Fruit fly (Drosophila melanogaster) whole organism, embryonic: ENCODE measurements around the gene CG13031.

ENCODE experiments used
- ATbp ChIP-seq: fragments of 200-800 bp; sonication (Bioruptor generic); optimal IDR thresholded peaks from 2 replicates; lab custom pipeline; 2017; ENCODE audit warnings: missing biosample characterization, mild to moderate bottlenecking, missing genetic modification characterization, missing genetic modification reagents
- CG12744 ChIP-seq: fragments of 200-800 bp; sonication (Bioruptor generic); optimal IDR thresholded peaks from 2 replicates; lab custom pipeline; 2016; ENCODE audit warnings: missing biosample characterization, missing genetic modification characterization
- CG7928 ChIP-seq: fragments of 200-800 bp; sonication (Bioruptor generic); optimal IDR thresholded peaks from 2 replicates; lab custom pipeline; 2017; ENCODE audit warnings: missing biosample characterization, mild to moderate bottlenecking, missing genetic modification characterization
- Rfx ChIP-seq: fragments of 200-800 bp; sonication (Bioruptor generic); IDR thresholded peaks from 2 replicates; pipeline ENCODE4 v1.3.6; 2022; ENCODE audit warnings: missing biosample characterization, missing genetic modification characterization
- Six4 ChIP-seq: fragments of 200-800 bp; sonication (Bioruptor generic); optimal IDR thresholded peaks from 2 replicates; lab custom pipeline; 2016; ENCODE audit warnings: missing biosample characterization, missing genetic modification characterization
- Tbp ChIP-seq: fragments of >200 bp; optimal IDR thresholded peaks from 2 replicates; lab custom pipeline; 2018; ENCODE audit warnings: missing biosample characterization, missing genetic modification characterization
- ftz-f1 ChIP-seq: fragments of 200-800 bp; sonication (Bioruptor generic); optimal IDR thresholded peaks from 2 replicates; lab custom pipeline; 2016; ENCODE audit warnings: missing biosample characterization, missing genetic modification characterization
- gro ChIP-seq: fragments of 200-800 bp; sonication (Bioruptor generic); optimal IDR thresholded peaks from 2 replicates; lab custom pipeline; 2016; ENCODE audit warnings: missing biosample characterization, missing genetic modification characterization
- ssp ChIP-seq: fragments of 200-800 bp; sonication (Bioruptor generic); IDR thresholded peaks from 2 replicates; pipeline ENCODE4 v1.3.6; 2022; ENCODE audit warnings: missing biosample characterization, missing genetic modification characterization

DNA sequence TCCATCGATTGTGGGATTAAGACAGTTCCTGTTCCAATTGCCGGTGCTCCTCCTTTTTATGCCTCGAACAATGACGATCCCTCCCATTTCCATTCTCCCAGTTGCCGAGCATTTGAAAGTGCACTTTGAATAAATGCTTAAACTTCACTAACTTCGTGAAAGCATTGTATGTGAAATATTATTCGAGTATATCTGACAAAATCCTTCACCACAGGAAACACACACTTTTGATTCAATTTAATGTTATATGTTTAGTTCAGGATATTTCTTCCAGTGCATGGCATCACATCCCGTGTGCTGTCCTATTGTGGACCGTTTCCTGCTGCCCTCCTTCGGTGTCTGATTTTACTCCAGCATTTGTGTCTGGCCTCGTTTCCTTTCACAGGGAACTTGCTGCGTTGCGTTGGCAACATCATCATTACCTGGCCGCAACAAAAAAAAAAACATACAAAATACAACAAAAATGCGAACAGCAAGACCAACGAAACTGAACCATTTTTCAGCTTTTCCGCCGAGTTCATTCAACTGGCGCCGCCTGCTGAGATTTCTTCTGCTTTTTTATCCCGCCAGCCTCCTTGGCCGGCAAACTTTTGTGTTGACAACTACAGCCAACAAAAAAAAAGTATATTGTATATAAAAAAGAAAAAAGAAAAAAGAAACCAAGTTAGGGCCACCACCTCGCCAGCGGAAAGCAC, 27.9 kb downstream of the CG13031 start:
- TF ChIP-seq CG12744 (GFP tag; lab: Kevin White, UChicago) (no peak), ftz-f1 (GFP tag; lab: Kevin White, UChicago) (no peak), CG7928 (GFP tag; lab: Kevin White, UChicago) (no peak), Tbp (no peak), Six4 (GFP tag; lab: Kevin White, UChicago) (no peak), gro (GFP tag; lab: Kevin White, UChicago) (no peak), Rfx (GFP tag; lab: Robert Waterston, UW) (no peak), ssp (no peak), ATbp (GFP tag; lab: Kevin White, UChicago) (no peak)
